Fruit fly (Drosophila melanogaster) whole organism, embryonic: ENCODE data around the gene Cyp12a4.

Experiments
- Awh ChIP-seq: fragments of 200-800 bp; sonication (Bioruptor generic); IDR thresholded peaks from 2 replicates; pipeline ENCODE4, ENCODE4 v1.3.6; 2022; ENCODE audit warnings: missing biosample characterization, missing genetic modification characterization
- Bteb2 ChIP-seq: fragments of 200-800 bp; sonication (Bioruptor generic); optimal IDR thresholded peaks from 2 replicates; lab custom pipeline; 2016; ENCODE audit warnings: missing biosample characterization, missing genetic modification characterization
- C15 ChIP-seq: fragments of 200-800 bp; sonication (Bioruptor generic); IDR thresholded peaks from 3 replicates; pipeline ENCODE4 v1.3.6; 2022; ENCODE audit warnings: missing biosample characterization, missing genetic modification characterization
- CG10654 ChIP-seq: fragments of 200-800 bp; sonication (Bioruptor generic); optimal IDR thresholded peaks from 2 replicates; lab custom pipeline; 2016; ENCODE audit warnings: missing biosample characterization, missing genetic modification characterization
- CG11456 ChIP-seq: fragments of 200-800 bp; sonication (Bioruptor generic); IDR thresholded peaks from 3 replicates; pipeline ENCODE4 v1.3.6; 2022; ENCODE audit warnings: missing biosample characterization, missing genetic modification characterization
- CG12071 ChIP-seq: fragments of 200-800 bp; sonication (Bioruptor generic); optimal IDR thresholded peaks from 3 replicates; lab custom pipeline; 2018; ENCODE audit warnings: missing biosample characterization, mild to moderate bottlenecking, missing genetic modification characterization
- CG12104 ChIP-seq: fragments of 200-800 bp; sonication (Bioruptor generic); optimal IDR thresholded peaks from 3 replicates; lab custom pipeline; 2016; ENCODE audit warnings: missing biosample characterization, missing genetic modification characterization
- CG12942 ChIP-seq: fragments of 200-800 bp; sonication (Bioruptor generic); optimal IDR thresholded peaks from 3 replicates; lab custom pipeline; 2016; ENCODE audit warnings: missing biosample characterization, missing genetic modification characterization
- CG14667 ChIP-seq: fragments of 200-800 bp; sonication (Bioruptor generic); IDR thresholded peaks from 2 replicates; pipeline ENCODE4 v1.3.6; 2022; ENCODE audit warnings: missing biosample characterization, missing genetic modification characterization
- CG15696 ChIP-seq: fragments of 200-800 bp; sonication (Bioruptor generic); optimal IDR thresholded peaks from 2 replicates; lab custom pipeline; 2019; ENCODE audit warnings: missing biosample characterization, mild to moderate bottlenecking, missing genetic modification characterization, moderate library complexity
- CG31388 ChIP-seq: fragments of 200-800 bp; sonication (Bioruptor generic); optimal IDR thresholded peaks from 2 replicates; lab custom pipeline; 2016; ENCODE audit warnings: missing biosample characterization, missing genetic modification characterization
- CG4282 ChIP-seq: fragments of 200-800 bp; sonication (Bioruptor generic); optimal IDR thresholded peaks from 2 replicates; lab custom pipeline; 2016; ENCODE audit warnings: missing biosample characterization, missing genetic modification characterization
- CG6683 ChIP-seq: fragments of 200-800 bp; sonication (Bioruptor generic); optimal IDR thresholded peaks from 2 replicates; lab custom pipeline; 2017; ENCODE audit warnings: missing biosample characterization, mild to moderate bottlenecking, missing genetic modification characterization, missing genetic modification reagents
- CG6689 ChIP-seq: fragments of 200-800 bp; sonication (Bioruptor generic); IDR thresholded peaks from 2 replicates; pipeline ENCODE4 v1.3.6; 2022; ENCODE audit warnings: missing biosample characterization, missing genetic modification characterization
- CG8290 ChIP-seq, 3 experiments: fragments of 200-800 bp; sonication (Bioruptor generic); optimal IDR thresholded peaks; 2 replicates each; lab custom pipeline; 2016 to 2019; ENCODE audit warnings: missing biosample characterization in 3 of 3, missing genetic modification characterization in 3 of 3, mild to moderate bottlenecking in 2 of 3, moderate library complexity in 1 of 3
- CkIIα-i1 ChIP-seq: fragments of 200-800 bp; sonication (Bioruptor generic); IDR thresholded peaks from 2 replicates; pipeline ENCODE4 v1.3.6; 2022; ENCODE audit warnings: missing biosample characterization, missing genetic modification characterization
- Dad ChIP-seq: fragments of 200-800 bp; sonication (Bioruptor generic); optimal IDR thresholded peaks from 3 replicates; lab custom pipeline; 2016; ENCODE audit warnings: missing biosample characterization, missing genetic modification characterization
- Dbx ChIP-seq: fragments of 200-800 bp; sonication (Bioruptor generic); IDR thresholded peaks from 3 replicates; pipeline ENCODE4 v1.3.6; 2022; ENCODE audit warnings: missing biosample characterization, missing genetic modification characterization
- Drgx ChIP-seq: fragments of 200-800 bp; sonication (Bioruptor generic); IDR thresholded peaks from 2 replicates; pipeline ENCODE4 v1.3.6; 2022; ENCODE audit warnings: missing biosample characterization, missing genetic modification characterization
- Jarid2 ChIP-seq: fragments of 200-800 bp; sonication (Bioruptor generic); optimal IDR thresholded peaks from 3 replicates; lab custom pipeline; 2017; ENCODE audit warnings: mild to moderate bottlenecking, missing biosample characterization, missing genetic modification reagents, missing genetic modification characterization
- NfI ChIP-seq: fragments of 200-800 bp; sonication (Bioruptor generic); optimal IDR thresholded peaks from 3 replicates; lab custom pipeline; 2018; ENCODE audit warnings: missing biosample characterization, mild to moderate bottlenecking, missing genetic modification characterization, moderate library complexity
- Oaz ChIP-seq: fragments of 200-800 bp; sonication (Bioruptor generic); IDR thresholded peaks from 2 replicates; pipeline ENCODE4 v1.3.6; 2022; ENCODE audit warnings: missing biosample characterization, missing genetic modification characterization
- Usf ChIP-seq: fragments of 200-800 bp; sonication (Bioruptor generic); optimal IDR thresholded peaks from 2 replicates; lab custom pipeline; 2017; ENCODE audit warnings: missing genotype, missing biosample characterization, missing genetic modification characterization
- Xbp1 ChIP-seq: fragments of 200-800 bp; sonication (Bioruptor generic); optimal IDR thresholded peaks from 3 replicates; lab custom pipeline; 2016; ENCODE audit warnings: missing biosample characterization, mild to moderate bottlenecking, missing genetic modification characterization
- Xrp1 ChIP-seq: fragments of 200-800 bp; sonication (Bioruptor generic); IDR thresholded peaks from 2 replicates; pipeline ENCODE4 v1.3.6; 2022; ENCODE audit warnings: missing biosample characterization, missing genetic modification characterization
- ab ChIP-seq: fragments of 200-800 bp; sonication (Bioruptor generic); optimal IDR thresholded peaks from 2 replicates; lab custom pipeline; 2016; ENCODE audit warnings: missing biosample characterization, missing genetic modification characterization
- aop ChIP-seq: fragments of 200-800 bp; sonication (Bioruptor generic); IDR thresholded peaks from 2 replicates; pipeline ENCODE4 v1.3.6; 2022; ENCODE audit warnings: missing biosample characterization, missing genetic modification characterization
- ci ChIP-seq: fragments of 200-800 bp; sonication (Bioruptor generic); IDR thresholded peaks from 3 replicates; pipeline ENCODE4 v1.3.6; 2022; ENCODE audit warnings: missing biosample characterization, missing genetic modification characterization
- crc ChIP-seq: fragments of 200-800 bp; sonication (Bioruptor generic); optimal IDR thresholded peaks from 2 replicates; lab custom pipeline; 2016; ENCODE audit warnings: missing biosample characterization, missing genetic modification characterization
- da ChIP-seq: fragments of 200-800 bp; sonication (Bioruptor generic); optimal IDR thresholded peaks from 2 replicates; lab custom pipeline; 2016; ENCODE audit warnings: missing biosample characterization, missing genetic modification characterization
- dmrt99B ChIP-seq: fragments of 200-800 bp; sonication (Bioruptor generic); optimal IDR thresholded peaks from 2 replicates; lab custom pipeline; 2018; ENCODE audit warnings: missing biosample characterization, mild to moderate bottlenecking, missing genetic modification characterization, moderate library complexity
- emc ChIP-seq: fragments of 200-800 bp; sonication (Bioruptor generic); optimal IDR thresholded peaks from 2 replicates; lab custom pipeline; 2016; ENCODE audit warnings: missing biosample characterization, missing genetic modification characterization
- en ChIP-seq: fragments of 200-800 bp; sonication (Bioruptor generic); optimal IDR thresholded peaks from 2 replicates; lab custom pipeline; 2016; ENCODE audit warnings: missing biosample characterization, missing genetic modification characterization
- ewg ChIP-seq: fragments of 200-800 bp; sonication (Bioruptor generic); optimal IDR thresholded peaks from 3 replicates; lab custom pipeline; 2017; ENCODE audit warnings: mild to moderate bottlenecking, missing biosample characterization, missing genetic modification reagents, missing genetic modification characterization
- fu2 ChIP-seq: fragments of 200-800 bp; sonication (Bioruptor generic); optimal IDR thresholded peaks from 2 replicates; lab custom pipeline; 2016; ENCODE audit warnings: missing biosample characterization, missing genetic modification characterization
- gsb-n ChIP-seq: fragments of 200-800 bp; sonication (Bioruptor generic); optimal IDR thresholded peaks from 3 replicates; lab custom pipeline; 2018; ENCODE audit warnings: missing biosample characterization, mild to moderate bottlenecking, missing genetic modification characterization
- gt ChIP-seq: fragments of 200-800 bp; sonication (Bioruptor generic); IDR thresholded peaks from 2 replicates; pipeline ENCODE4 v1.3.6; 2022; ENCODE audit warnings: missing biosample characterization, missing genetic modification characterization
- h ChIP-seq: fragments of >200 bp; optimal IDR thresholded peaks from 2 replicates; lab custom pipeline; 2017
- knrl ChIP-seq: fragments of 200-800 bp; sonication (Bioruptor generic); IDR thresholded peaks from 3 replicates; pipeline ENCODE4 v1.3.6; 2022; ENCODE audit warnings: missing biosample characterization, missing genetic modification characterization; ENCODE audit not compliant: partially characterized antibody
- lab ChIP-seq: fragments of 200-800 bp; sonication (Bioruptor generic); optimal IDR thresholded peaks from 3 replicates; lab custom pipeline; 2017; ENCODE audit warnings: missing biosample characterization, missing genetic modification characterization, mild to moderate bottlenecking, moderate library complexity, missing genetic modification reagents
- mirr ChIP-seq: fragments of 200-800 bp; sonication (Bioruptor generic); optimal IDR thresholded peaks from 3 replicates; lab custom pipeline; 2018; ENCODE audit warnings: missing biosample characterization, mild to moderate bottlenecking, missing genetic modification characterization
- nau ChIP-seq: fragments of 200-800 bp; sonication (Bioruptor generic); optimal IDR thresholded peaks from 3 replicates; lab custom pipeline; 2017; ENCODE audit warnings: missing biosample characterization, mild to moderate bottlenecking, missing genetic modification characterization, missing genetic modification reagents
- ro ChIP-seq: fragments of 200-800 bp; sonication (Bioruptor generic); IDR thresholded peaks from 2 replicates; pipeline ENCODE4 v1.3.6; 2022; ENCODE audit warnings: missing biosample characterization, missing genetic modification characterization
- row ChIP-seq: fragments of 200-800 bp; sonication (Bioruptor generic); IDR thresholded peaks from 3 replicates; pipeline ENCODE4 v1.3.6; 2022; ENCODE audit warnings: missing biosample characterization, missing genetic modification characterization
- stwl ChIP-seq: fragments of 200-800 bp; sonication (Bioruptor generic); optimal IDR thresholded peaks from 3 replicates; lab custom pipeline; 2018; ENCODE audit warnings: missing biosample characterization, mild to moderate bottlenecking, missing genetic modification characterization, moderate library complexity
- tna ChIP-seq: fragments of 200-800 bp; sonication (Bioruptor generic); IDR thresholded peaks from 2 replicates; pipeline ENCODE4 v1.3.6; 2022; ENCODE audit warnings: missing biosample characterization, missing genetic modification characterization; ENCODE audit not compliant: partially characterized antibody
- ttk ChIP-seq: fragments of 200-800 bp; sonication (Bioruptor generic); IDR thresholded peaks from 2 replicates; pipeline ENCODE4 v2.1.2; 2022; ENCODE audit warnings: missing biosample characterization, missing genetic modification characterization
- unpg ChIP-seq: fragments of 200-800 bp; sonication (Bioruptor generic); optimal IDR thresholded peaks from 3 replicates; lab custom pipeline; 2018; ENCODE audit warnings: missing biosample characterization, mild to moderate bottlenecking, missing genetic modification characterization, moderate library complexity
- vnd ChIP-seq: fragments of 200-800 bp; sonication (Bioruptor generic); IDR thresholded peaks from 3 replicates; pipeline ENCODE4 v1.3.6; 2022; ENCODE audit warnings: missing biosample characterization, missing genetic modification characterization; ENCODE audit not compliant: partially characterized antibody
- yki ChIP-seq: fragments of >200 bp; optimal IDR thresholded peaks from 3 replicates; lab custom pipeline; 2018

Gene Cyp12a4

DNA sequence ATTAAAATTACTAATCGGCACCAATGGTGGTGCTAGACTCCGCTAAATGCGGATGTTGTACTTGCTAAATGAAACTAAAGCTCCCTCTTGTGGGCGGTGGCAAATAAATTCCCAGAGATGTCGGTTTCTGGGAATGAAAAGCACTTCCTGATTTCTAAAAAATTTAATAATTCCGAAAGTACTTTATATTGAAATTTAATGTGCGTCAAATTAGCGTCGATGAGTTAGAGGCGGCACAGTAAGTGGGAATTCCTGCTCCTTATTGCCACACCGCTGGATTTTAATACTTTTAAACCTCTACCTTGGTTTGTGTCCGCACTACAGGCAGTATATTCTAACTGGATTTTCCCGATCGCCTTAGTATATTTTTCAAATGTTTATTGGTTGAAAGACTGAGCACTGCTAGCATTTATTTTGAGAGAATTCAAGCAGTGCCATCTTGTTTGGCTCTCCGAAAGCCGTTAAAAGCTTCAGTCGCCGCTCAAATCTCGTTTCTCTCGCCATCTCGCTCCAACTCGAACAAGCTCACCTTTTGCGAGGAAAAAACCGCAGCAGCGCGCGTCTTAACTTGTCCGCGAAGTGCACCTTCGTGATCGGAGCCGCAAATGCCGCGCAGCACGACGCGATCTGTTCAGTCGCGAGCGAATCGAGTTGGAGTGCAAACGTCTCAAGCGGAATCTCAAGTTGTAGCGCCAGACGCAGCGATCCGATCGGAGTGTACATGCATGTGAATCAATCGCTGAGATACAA, 38.5 kb upstream of the Cyp12a4 start, which contains the start of gene CG6040 (continued):
- TF ChIP-seq tna (GFP tag; lab: Robert Waterston, UW) (0 out of 2 replicates have a peak, but pooled peaks have one; percentile 45), aop (GFP tag; lab: Robert Waterston, UW) (0 out of 2 replicates have a peak, but pooled peaks have one; percentile 12), ttk (GFP tag; lab: Robert Waterston, UW) (no peak), Dad (GFP tag; lab: Kevin White, UChicago) (no peak), h (no peak), CG8290 (GFP tag; optimal IDR thresholded peaks at IDR 0.05; lab: Kevin White, UChicago) (peak; percentile 63), CG8290 (tag; optimal IDR thresholded peaks at IDR 0.05; lab: Kevin White, UChicago) (peak in 1 of 2 experiments; percentile 28), ro (GFP tag; lab: Robert Waterston, UW) (no peak), CG14667 (GFP tag; lab: Robert Waterston, UW) (no peak), C15 (GFP tag; lab: Robert Waterston, UW) (no peak), Dbx (GFP tag; lab: Robert Waterston, UW) (no peak), CG15696 (tag; lab: Kevin White, UChicago) (peak; percentile 37), Usf (GFP tag; lab: Kevin White, UChicago) (no peak), CG6689 (no peak), CG12104 (GFP tag; lab: Kevin White, UChicago) (no peak), Xbp1 (peak; percentile 70), gt (GFP tag; lab: Robert Waterston, UW) (no peak), yki (lab: Kevin White, UChicago) (peak; percentile 3), unpg (no peak), da (GFP tag; lab: Kevin White, UChicago) (no peak), CG12071 (GFP tag; lab: Kevin White, UChicago) (no peak), CG31388 (GFP tag; lab: Kevin White, UChicago) (no peak), stwl (tag; lab: Kevin White, UChicago) (peak; percentile 60), nau (GFP tag; lab: Kevin White, UChicago) (no peak), knrl (GFP tag; lab: Robert Waterston, UW) (no peak; the same call in 2 of the 3 replicates), Awh (peak; percentile 50; the same call in 1 of the 2 replicates), mirr (GFP tag; lab: Kevin White, UChicago) (no peak), fu2 (GFP tag; lab: Kevin White, UChicago) (peak; percentile 26), CG10654 (GFP tag; lab: Kevin White, UChicago) (peak; percentile 17), CG6683 (GFP tag; lab: Kevin White, UChicago) (no peak), Jarid2 (peak; percentile 87), CG4282 (GFP tag; lab: Kevin White, UChicago) (peak; percentile 58), crc (GFP tag; lab: Kevin White, UChicago) (peak; percentile 21), emc (GFP tag; lab: Kevin White, UChicago) (no peak), ci (GFP tag; lab: Robert Waterston, UW) (peak; percentile 55), vnd (GFP tag; lab: Robert Waterston, UW) (no peak), CG11456 (GFP tag; lab: Robert Waterston, UW) (peak; percentile 66; the same call in 2 of the 3 replicates), CG12942 (GFP tag; lab: Kevin White, UChicago) (peak; percentile 3), Bteb2 (GFP tag; lab: Kevin White, UChicago) (no peak), Drgx (GFP tag; lab: Robert Waterston, UW) (peak; percentile 50), CkIIα-i1 (GFP tag; lab: Robert Waterston, UW) (no peak), Xrp1 (GFP tag; lab: Robert Waterston, UW) (peak; percentile 8; the same call in 1 of the 2 replicates), row (GFP tag; lab: Robert Waterston, UW) (peak; percentile 16; the same call in 1 of the 3 replicates), NfI (peak; percentile 49), dmrt99B (tag; lab: Kevin White, UChicago) (peak; percentile 9), Oaz (GFP tag; lab: Robert Waterston, UW) (no peak), lab (peak; percentile 48), en (GFP tag; lab: Kevin White, UChicago) (no peak), gsb-n (no peak), ewg (GFP tag; lab: Kevin White, UChicago) (peak; percentile 3), ab (GFP tag; lab: Kevin White, UChicago) (no peak)
